Worm (Caenorhabditis elegans) whole organism, L4 larva: ENCODE results near the gene F18A11.5.

Source experiments
- aha-1 ChIP-seq: fragments of 150-350 bp; peaks from one replicate; lab custom pipeline; 2014; ENCODE audit warnings: missing biosample characterization, missing genetic modification characterization
- ceh-28 ChIP-seq: fragments of 150-350 bp; optimal IDR thresholded peaks from 2 replicates; lab custom pipeline; 2014; ENCODE audit warnings: missing biosample characterization, missing genetic modification reagents, missing genetic modification characterization
- ceh-44 ChIP-seq: fragments of 200-800 bp; sonication (Bioruptor generic); IDR thresholded peaks from 2 replicates; pipeline ENCODE4 v1.3.6; 2022; ENCODE audit warnings: missing genetic modification reagents, missing genetic modification characterization, missing compliant biosample characterization
- lin-1 ChIP-seq: fragments of 200-800 bp; sonication (Bioruptor generic); IDR thresholded peaks from 2 replicates; pipeline ENCODE4 v1.3.6; 2022; ENCODE audit warnings: missing genetic modification reagents, missing genetic modification characterization, missing compliant biosample characterization
- nhr-76 ChIP-seq: fragments of 150-350 bp; optimal IDR thresholded peaks from 2 replicates; lab custom pipeline; 2014; ENCODE audit warnings: missing biosample characterization, missing genetic modification characterization

DNA sequence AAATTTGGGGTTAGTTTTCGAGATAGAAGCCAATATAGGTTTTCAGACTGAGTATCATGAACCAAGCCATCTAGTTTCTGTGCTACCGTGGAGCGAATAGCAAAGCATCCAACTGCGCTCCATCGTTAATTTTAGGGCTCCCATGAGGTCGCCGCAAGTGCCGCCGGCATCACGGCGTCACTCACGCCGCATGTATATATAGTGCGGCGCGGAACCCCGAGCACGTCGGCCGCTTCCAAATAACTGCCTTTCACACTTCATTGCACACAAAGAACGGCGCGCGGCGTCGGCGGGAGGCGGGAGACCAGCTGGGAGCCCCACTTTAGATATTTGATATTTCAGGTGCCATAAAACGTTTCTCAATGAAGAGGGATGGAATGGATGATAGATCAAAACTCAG is 36.0 kb upstream of the F18A11.5 start:
- TF ChIP-seq lin-1 (GFP tag; lab: Robert Waterston, UW) (no peak), ceh-44 (GFP tag; lab: Robert Waterston, UW) (no peak), aha-1 (tag; lab: Kevin White, UChicago) (no peak), ceh-28 (no peak), nhr-76 (tag; lab: Kevin White, UChicago) (no peak)
